Worm (Caenorhabditis elegans): ENCODE data around the gene toca-2.

ce11 chrIII:13780199-13780706 lies 24.6 kb downstream of the toca-2 start, which contains the start of gene pot-3:
- no peak for TF ChIP-seq hlh-30 (tag; optimal IDR thresholded peaks at IDR 0.05; ENCODE audit: insufficient read depth)
- no peak for TF ChIP-seq nhr-102 (tag; optimal IDR thresholded peaks at IDR 0.05)
- TF ChIP-seq zag-1 (tag; optimal IDR thresholded peaks at IDR 0.05) = no peak
- no peak for TF ChIP-seq mdl-1 (tag; optimal IDR thresholded peaks at IDR 0.05)
- TF ChIP-seq pqm-1 (tag; optimal IDR thresholded peaks at IDR 0.05) = no peak
- peak in 1 of 2 experiments; percentile 79 for TF ChIP-seq unc-62 (GFP tag; optimal IDR thresholded peaks at IDR 0.05 in 1 of 2)
- TF ChIP-seq unc-62 (tag; optimal IDR thresholded peaks at IDR 0.05) = no peak
- TF ChIP-seq ceh-44 (GFP tag; IDR thresholded peaks at IDR 0.05) = no peak

Measured in whole organism, L4 larva.